Worm (Caenorhabditis elegans) whole organism, L2 larva: ENCODE results near the gene mrps-2.
A peak's percentile ranks its signal among the peaks of the same experiment; 100 is the strongest.

Experiments used
- C34F6.9 ChIP-seq: fragments of 150-350 bp; optimal IDR thresholded peaks from 2 replicates; lab custom pipeline; 2014; ENCODE audit warnings: missing biosample characterization, missing genetic modification characterization
- aly-2 ChIP-seq: fragments of 150-350 bp; optimal IDR thresholded peaks from 2 replicates; lab custom pipeline; 2014; ENCODE audit warnings: missing biosample characterization, missing genetic modification characterization
- egl-27 ChIP-seq: sonication (generic microtip); optimal IDR thresholded peaks from 3 replicates; lab custom pipeline; 2017; ENCODE audit warnings: missing biosample characterization, missing genetic modification reagents, missing genetic modification characterization
- elt-3 ChIP-seq: sonication (generic microtip); optimal IDR thresholded peaks from 2 replicates; lab custom pipeline; 2017; ENCODE audit warnings: missing biosample characterization, missing genetic modification characterization
- lin-13 ChIP-seq: fragments of 150-350 bp; optimal IDR thresholded peaks from 2 replicates; lab custom pipeline; 2014; ENCODE audit warnings: missing biosample characterization, missing genetic modification reagents, missing genetic modification characterization
- lin-39 ChIP-seq: fragments of 150-350 bp; optimal IDR thresholded peaks from 2 replicates; lab custom pipeline; 2014; ENCODE audit warnings: missing biosample characterization, missing genetic modification reagents, missing genetic modification characterization
- nhr-11 ChIP-seq: fragments of 150-350 bp; optimal IDR thresholded peaks from 2 replicates; lab custom pipeline; 2014; ENCODE audit warnings: missing biosample characterization, missing genetic modification characterization
- sma-9 ChIP-seq, 2 experiments: fragments of 150-350 bp in 1 of 2; sonication (generic microtip) in 1 of 2; optimal IDR thresholded peaks; 2 replicates each; lab custom pipeline; 2014 to 2016; ENCODE audit warnings: missing genetic modification characterization in 2 of 2, mild to moderate bottlenecking in 1 of 2, missing biosample characterization in 1 of 2, missing compliant biosample characterization in 1 of 2, missing genetic modification reagents in 1 of 2, moderate library complexity in 1 of 2
- unc-62 ChIP-seq: fragments of 150-350 bp; optimal IDR thresholded peaks from 2 replicates; lab custom pipeline; 2014; ENCODE audit warnings: missing biosample characterization, missing genetic modification reagents, missing genetic modification characterization
- ztf-4 ChIP-seq: fragments of 150-350 bp; optimal IDR thresholded peaks from 2 replicates; lab custom pipeline; 2014; ENCODE audit warnings: missing biosample characterization, missing genetic modification characterization

ce11 chrV:8426210-8426609, 39.3 kb upstream of the mrps-2 start:
- TF ChIP-seq C34F6.9 = peak; percentile 58
- no peak for TF ChIP-seq elt-3 (tag; lab: Kevin White, UChicago)
- TF ChIP-seq nhr-11 (tag; lab: Kevin White, UChicago) = no peak
- TF ChIP-seq aly-2 (tag; lab: Kevin White, UChicago) = no peak
- no peak for TF ChIP-seq ztf-4 (tag; lab: Kevin White, UChicago)
- no peak for TF ChIP-seq sma-9 (GFP tag; optimal IDR thresholded peaks at IDR 0.05; lab: Kevin White, UChicago)
- TF ChIP-seq sma-9 (tag; optimal IDR thresholded peaks at IDR 0.05; lab: Kevin White, UChicago) = no peak
- no peak for TF ChIP-seq egl-27 (tag; lab: Kevin White, UChicago)
- no peak for TF ChIP-seq unc-62 (GFP tag; lab: Kevin White, UChicago)
- TF ChIP-seq lin-13 (GFP tag; lab: Kevin White, UChicago) = no peak
- no peak for TF ChIP-seq lin-39 (tag; lab: Kevin White, UChicago)
